Fruit fly (Drosophila melanogaster): ENCODE measurements around the gene CG6661.
A peak's percentile ranks its signal among the peaks of the same experiment; 100 is the strongest.

Gene CG6661

dm6 chr3L:14001658-14002523, 32.7 kb upstream of the CG6661 start, which contains the start of the genes Nprl3 and upSET (continued):
- TF ChIP-seq zen2 (GFP tag; IDR thresholded peaks at IDR 0.05; ENCODE audit: partially characterized antibody) = peak; percentile 20; the same call in 1 of the 3 replicates
- TF ChIP-seq Hsf (GFP tag; optimal IDR thresholded peaks at IDR 0.05) = peak; percentile 20
- peak; percentile 70 for TF ChIP-seq CG8478 (optimal IDR thresholded peaks at IDR 0.05)
- TF ChIP-seq sna (GFP tag; IDR thresholded peaks at IDR 0.05; ENCODE audit: partially characterized antibody) = peak; percentile 86
- TF ChIP-seq BEAF-32 (GFP tag; optimal IDR thresholded peaks at IDR 0.05) = peak; percentile 94
- TF ChIP-seq CG17361 (GFP tag; IDR thresholded peaks at IDR 0.05) = peak; percentile 63; the same call in 2 of the 3 replicates
- no peak for TF ChIP-seq CG11560 (tag; IDR thresholded peaks at IDR 0.05)
- no peak for TF ChIP-seq Bdp1 (GFP tag; optimal IDR thresholded peaks at IDR 0.05)
- TF ChIP-seq Bgb (GFP tag; IDR thresholded peaks at IDR 0.05; ENCODE audit: partially characterized antibody) = peak; percentile 91
- no peak for TF ChIP-seq CG17186 (GFP tag; optimal IDR thresholded peaks at IDR 0.05)
- peak; percentile 77 for TF ChIP-seq CG7963 (GFP tag; IDR thresholded peaks at IDR 0.05; ENCODE audit: partially characterized antibody)
- TF ChIP-seq lbe (GFP tag; optimal IDR thresholded peaks at IDR 0.05) = no peak
- no peak for TF ChIP-seq croc (GFP tag; conservative IDR thresholded peaks at IDR 0.05)
- TF ChIP-seq sens (GFP tag) = peak; percentile 72
- no peak for TF ChIP-seq CG11695 (GFP tag; IDR thresholded peaks at IDR 0.05)
- peak; percentile 24 for TF ChIP-seq CG15601 (tag; optimal IDR thresholded peaks at IDR 0.05)
- TF ChIP-seq repo (GFP tag; optimal IDR thresholded peaks at IDR 0.05) = no peak
- no peak for TF ChIP-seq ftz-f1 (GFP tag; optimal IDR thresholded peaks at IDR 0.05)
- no peak for TF ChIP-seq gcm2 (GFP tag; optimal IDR thresholded peaks at IDR 0.05)
- TF ChIP-seq CG10147 (GFP tag; optimal IDR thresholded peaks at IDR 0.05) = peak; percentile 6
- TF ChIP-seq sim (GFP tag; IDR thresholded peaks at IDR 0.05) = no peak
- TF ChIP-seq CG18262 (tag; optimal IDR thresholded peaks at IDR 0.05) = peak; percentile 4
- TF ChIP-seq CG10209 (GFP tag; optimal IDR thresholded peaks at IDR 0.05) = no peak
- no peak for TF ChIP-seq br (optimal IDR thresholded peaks at IDR 0.05)
- TF ChIP-seq amos (GFP tag; IDR thresholded peaks at IDR 0.05; ENCODE audit: partially characterized antibody) = peak; percentile 95
- no peak for TF ChIP-seq Hmx (GFP tag; optimal IDR thresholded peaks at IDR 0.05)
- peak; percentile 11 for TF ChIP-seq CG4617 (GFP tag; optimal IDR thresholded peaks at IDR 0.05; ENCODE audit: borderline replicate concordance)
- peak; percentile 83 for TF ChIP-seq tna (GFP tag; IDR thresholded peaks at IDR 0.05; ENCODE audit: partially characterized antibody)
- peak; percentile 35 for TF ChIP-seq Dp (GFP tag; optimal IDR thresholded peaks at IDR 0.05)
- TF ChIP-seq HmgD (GFP tag; optimal IDR thresholded peaks at IDR 0.05) = peak; percentile 9
- no peak; the same call in 2 of the 3 replicates for TF ChIP-seq ci (GFP tag; IDR thresholded peaks at IDR 0.05)
- no peak for TF ChIP-seq pum (GFP tag; optimal IDR thresholded peaks at IDR 0.05)
- TF ChIP-seq salm (tag; optimal IDR thresholded peaks at IDR 0.05) = no peak
- TF ChIP-seq Myb (GFP tag; optimal IDR thresholded peaks at IDR 0.05) = peak; percentile 6
- TF ChIP-seq ATbp (GFP tag; optimal IDR thresholded peaks at IDR 0.05) = no peak
- no peak for TF ChIP-seq Nf-YB (GFP tag; optimal IDR thresholded peaks at IDR 0.05)
- peak; percentile 86 for TF ChIP-seq inv (GFP tag; IDR thresholded peaks at IDR 0.05; ENCODE audit: partially characterized antibody)
- peak; percentile 6 for TF ChIP-seq unpg (GFP tag; optimal IDR thresholded peaks at IDR 0.05)
- no peak for TF ChIP-seq bcd (GFP tag; optimal IDR thresholded peaks at IDR 0.05)
- peak; percentile 90 for TF ChIP-seq Dll (GFP tag; IDR thresholded peaks at IDR 0.05; ENCODE audit: partially characterized antibody)
- TF ChIP-seq CG32532 (GFP tag; IDR thresholded peaks at IDR 0.05) = 0 out of 2 replicates have a peak, but pooled peaks have one; percentile 41
- no peak for TF ChIP-seq lov (optimal IDR thresholded peaks at IDR 0.05)
- TF ChIP-seq lov (GFP tag; IDR thresholded peaks at IDR 0.05) = no peak
- TF ChIP-seq Abd-B (GFP tag; optimal IDR thresholded peaks at IDR 0.05) = peak; percentile 38
- TF ChIP-seq CG9932 (GFP tag; IDR thresholded peaks at IDR 0.05) = peak; percentile 17; the same call in 1 of the 2 replicates
- peak; percentile 27 for TF ChIP-seq CG12391 (tag; optimal IDR thresholded peaks at IDR 0.05)
- no peak for TF ChIP-seq CG8089 (GFP tag; optimal IDR thresholded peaks at IDR 0.05)
- TF ChIP-seq Dref (GFP tag; IDR thresholded peaks at IDR 0.05) = peak; percentile 68
